Worm (Caenorhabditis elegans) whole organism, midembryonic: ENCODE measurements around the gene arrd-16.

Experiments used
- ztf-23 ChIP-seq: fragments of 200-800 bp; sonication (Bioruptor generic); IDR thresholded peaks from 2 replicates; pipeline ENCODE4 v1.3.6; 2022; ENCODE audit warnings: missing genetic modification reagents, missing genetic modification characterization, missing compliant biosample characterization
- ztf-29 ChIP-seq: fragments of 200-800 bp; sonication (Bioruptor generic); IDR thresholded peaks from 2 replicates; pipeline ENCODE4 v1.3.6; 2022; ENCODE audit warnings: missing genetic modification reagents, missing genetic modification characterization, missing compliant biosample characterization

ce11 chrIII:12453315-12453714, 31.2 kb upstream of the arrd-16 start, which contains the start of gene ani-1:
- no peak for TF ChIP-seq ztf-29 (GFP tag; lab: Robert Waterston, UW)
- TF ChIP-seq ztf-23 (GFP tag; lab: Robert Waterston, UW) = no peak
